Worm (Caenorhabditis elegans): ENCODE results near the gene rpa-1.

DNA sequence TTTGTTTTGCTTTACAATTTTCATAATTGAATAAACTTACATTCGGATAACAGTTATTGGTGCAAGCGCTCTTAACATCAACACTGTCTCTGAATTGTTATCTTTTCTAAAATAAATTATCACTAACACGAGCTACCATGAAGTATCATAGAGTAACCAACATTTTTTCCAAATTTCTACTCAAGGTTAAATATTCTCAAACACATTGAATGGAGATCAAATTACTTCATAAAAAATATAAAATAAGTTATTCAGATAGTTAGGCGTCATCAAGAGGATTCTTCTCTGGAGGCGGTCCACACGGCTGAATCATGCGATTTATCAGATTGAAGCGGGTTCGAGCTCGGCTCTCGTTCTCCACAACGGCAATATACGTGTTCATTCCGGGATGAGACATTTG is 34.0 kb downstream of the rpa-1 start, which contains the start of gene B0495.5:
- no peak for TF ChIP-seq pqm-1 (tag; optimal IDR thresholded peaks at IDR 0.05)
- TF ChIP-seq ceh-88 (GFP tag; IDR thresholded peaks at IDR 0.05) = no peak
- TF ChIP-seq nhr-237 (tag; optimal IDR thresholded peaks at IDR 0.05) = no peak
- TF ChIP-seq unc-62 (GFP tag; optimal IDR thresholded peaks at IDR 0.05) = no peak
- TF ChIP-seq ztf-4 (tag; optimal IDR thresholded peaks at IDR 0.05) = no peak
- TF ChIP-seq nhr-77 (tag; optimal IDR thresholded peaks at IDR 0.05) = no peak
- TF ChIP-seq C34B4.2 (tag; optimal IDR thresholded peaks at IDR 0.05) = no peak
- no peak for TF ChIP-seq elt-3 (tag; optimal IDR thresholded peaks at IDR 0.05)
- no peak for TF ChIP-seq nhr-11 (tag; optimal IDR thresholded peaks at IDR 0.05)

Measured in whole organism, L1 larva.